Worm (Caenorhabditis elegans) whole organism, young adult: ENCODE results near the gene C45G9.9.
A peak's percentile ranks its signal among the peaks of the same experiment; 100 is the strongest.

Source experiments
- B0035.1 ChIP-seq: sonication (generic microtip); optimal IDR thresholded peaks from 2 replicates; lab custom pipeline; 2016; ENCODE audit warnings: missing genetic modification characterization, mild to moderate bottlenecking, missing compliant biosample characterization, missing genotype, missing genetic modification reagents
- B0261.1 ChIP-seq: sonication (generic microtip); optimal IDR thresholded peaks from 2 replicates; lab custom pipeline; 2016; ENCODE audit warnings: mild to moderate bottlenecking, missing genetic modification characterization, moderate library complexity, missing compliant biosample characterization
- F23B12.7 ChIP-seq: sonication (generic microtip); optimal IDR thresholded peaks from 2 replicates; lab custom pipeline; 2017; ENCODE audit warnings: missing genetic modification characterization, mild to moderate bottlenecking, missing compliant biosample characterization, antibody characterized with exemption, moderate library complexity; ENCODE audit not compliant: insufficient read depth
- F33H1.4 ChIP-seq: fragments of 200-800 bp; sonication (Bioruptor generic); IDR thresholded peaks from 2 replicates; pipeline ENCODE4 v1.3.6; 2022; ENCODE audit warnings: missing genetic modification reagents, missing genetic modification characterization, missing compliant biosample characterization
- F57A8.1 ChIP-seq: fragments of 200-800 bp; sonication (Bioruptor generic); optimal IDR thresholded peaks from 2 replicates; lab custom pipeline; 2018; ENCODE audit warnings: mild to moderate bottlenecking, missing genetic modification characterization, moderate library complexity, missing compliant biosample characterization
- Y79H2A.3 ChIP-seq: fragments of 200-800 bp; sonication (Bioruptor generic); conservative IDR thresholded peaks from 2 replicates; pipeline ENCODE4 v1.3.6; 2022; ENCODE audit warnings: missing genetic modification reagents, missing genetic modification characterization, missing compliant biosample characterization
- ZK185.1 ChIP-seq: sonication (generic microtip); optimal IDR thresholded peaks from 2 replicates; lab custom pipeline; 2016; ENCODE audit warnings: mild to moderate bottlenecking, missing genetic modification characterization, missing compliant biosample characterization; ENCODE audit not compliant: poor library complexity, severe bottlenecking
- ama-1 ChIP-seq, 3 experiments: fragments of 150-350 bp in 1 of 3; sonication (generic microtip) in 2 of 3; optimal IDR thresholded peaks; 2 replicates each; lab custom pipeline; 2014 to 2018; ENCODE audit warnings: missing biosample characterization in 2 of 3, missing genetic modification characterization in 2 of 3, missing genetic modification reagents in 2 of 3
- athp-1 ChIP-seq: sonication (generic microtip); optimal IDR thresholded peaks from 2 replicates; lab custom pipeline; 2017; ENCODE audit warnings: mild to moderate bottlenecking, missing genetic modification characterization, missing compliant biosample characterization
- attf-6 ChIP-seq: fragments of 200-800 bp; sonication (Bioruptor generic); IDR thresholded peaks from 2 replicates; pipeline ENCODE4 v1.3.6; 2022; ENCODE audit warnings: missing genetic modification reagents, missing genetic modification characterization, missing compliant biosample characterization
- bed-1 ChIP-seq: fragments of 200-800 bp; sonication (Bioruptor generic); IDR thresholded peaks from 2 replicates; pipeline ENCODE4 v1.3.6; 2022; ENCODE audit warnings: missing genetic modification reagents, missing genetic modification characterization, missing compliant biosample characterization
- bed-2 ChIP-seq: fragments of 200-800 bp; sonication (Bioruptor generic); IDR thresholded peaks from 2 replicates; pipeline ENCODE4 v1.3.6; 2022; ENCODE audit warnings: missing genetic modification reagents, missing genetic modification characterization, missing compliant biosample characterization
- ccch-3 ChIP-seq: fragments of 200-800 bp; sonication (Bioruptor generic); optimal IDR thresholded peaks from 2 replicates; lab custom pipeline; 2018; ENCODE audit warnings: mild to moderate bottlenecking, missing genetic modification characterization, missing compliant biosample characterization
- ceh-40 ChIP-seq: fragments of 200-800 bp; sonication (Bioruptor generic); IDR thresholded peaks from 2 replicates; pipeline ENCODE4 v1.3.6; 2022; ENCODE audit warnings: missing genetic modification characterization, missing compliant biosample characterization
- ceh-58 ChIP-seq: fragments of 200-800 bp; sonication (Bioruptor generic); IDR thresholded peaks from 2 replicates; pipeline ENCODE4 v1.3.6; 2022; ENCODE audit warnings: missing genetic modification characterization, missing compliant biosample characterization
- chd-7 ChIP-seq: sonication (generic microtip); optimal IDR thresholded peaks from 2 replicates; lab custom pipeline; 2016; ENCODE audit warnings: mild to moderate bottlenecking, missing genetic modification characterization, moderate library complexity, missing compliant biosample characterization
- die-1 ChIP-seq: sonication (generic microtip); optimal IDR thresholded peaks from 2 replicates; lab custom pipeline; 2016; ENCODE audit warnings: missing genotype, mild to moderate bottlenecking, missing genetic modification characterization, missing compliant biosample characterization
- dox-1 ChIP-seq: fragments of 200-800 bp; sonication (Bioruptor generic); IDR thresholded peaks from 2 replicates; pipeline ENCODE4 v1.3.6; 2022; ENCODE audit warnings: missing genetic modification reagents, missing genetic modification characterization, missing compliant biosample characterization
- efl-1 ChIP-seq: fragments of 150-350 bp; optimal IDR thresholded peaks from 2 replicates; lab custom pipeline; 2014; ENCODE audit warnings: missing biosample characterization, missing genetic modification reagents, missing genetic modification characterization
- egl-44 ChIP-seq: fragments of 200-800 bp; sonication (Bioruptor generic); IDR thresholded peaks from 2 replicates; pipeline ENCODE4 v1.3.6; 2022; ENCODE audit warnings: missing genetic modification reagents, missing genetic modification characterization, missing compliant biosample characterization
- let-607 ChIP-seq, 2 experiments: fragments of 200-800 bp in 1 of 2; sonication (Bioruptor generic) in 1 of 2; sonication (generic microtip) in 1 of 2; optimal IDR thresholded peaks; 2 replicates each; lab custom pipeline; 2016 to 2018; ENCODE audit warnings: mild to moderate bottlenecking in 2 of 2, missing compliant biosample characterization in 2 of 2, missing genetic modification characterization in 2 of 2, moderate library complexity in 2 of 2, missing genotype in 1 of 2
- lin-35 ChIP-seq, 3 experiments: fragments of 150-350 bp in 2 of 3; sonication (generic microtip) in 1 of 3; optimal IDR thresholded peaks; 2 replicates each; lab custom pipeline; 2014 to 2018; ENCODE audit warnings: missing biosample characterization in 3 of 3, missing genetic modification characterization in 3 of 3, missing genetic modification reagents in 3 of 3
- lir-1 ChIP-seq: fragments of 200-800 bp; sonication (Bioruptor generic); conservative IDR thresholded peaks from 2 replicates; pipeline ENCODE4 v1.3.6; 2022; ENCODE audit warnings: missing genetic modification reagents, missing genetic modification characterization, missing compliant biosample characterization
- lsl-1 ChIP-seq: fragments of 200-800 bp; sonication (Bioruptor generic); optimal IDR thresholded peaks from 2 replicates; lab custom pipeline; 2018; ENCODE audit warnings: mild to moderate bottlenecking, missing genetic modification characterization, moderate library complexity, missing compliant biosample characterization
- lsy-27 ChIP-seq: sonication (generic microtip); optimal IDR thresholded peaks from 2 replicates; lab custom pipeline; 2017; ENCODE audit warnings: missing genetic modification characterization, mild to moderate bottlenecking, missing compliant biosample characterization, antibody characterized with exemption, missing genotype, borderline replicate concordance; ENCODE audit not compliant: insufficient read depth
- madf-6 ChIP-seq: fragments of 200-800 bp; sonication (Bioruptor generic); IDR thresholded peaks from 2 replicates; pipeline ENCODE4 v1.3.6; 2022; ENCODE audit warnings: missing genetic modification reagents, missing genetic modification characterization, missing compliant biosample characterization
- mel-28 ChIP-seq: sonication (generic microtip); optimal IDR thresholded peaks from 2 replicates; lab custom pipeline; 2016; ENCODE audit warnings: borderline replicate concordance, mild to moderate bottlenecking, missing genetic modification characterization, missing compliant biosample characterization
- mxl-1 ChIP-seq: sonication (generic microtip); optimal IDR thresholded peaks from 2 replicates; lab custom pipeline; 2016; ENCODE audit warnings: missing genetic modification characterization, missing compliant biosample characterization
- nfya-2 ChIP-seq: fragments of 200-800 bp; sonication (Bioruptor generic); IDR thresholded peaks from 2 replicates; pipeline ENCODE4 v1.3.6; 2022; ENCODE audit warnings: missing genetic modification reagents, missing genetic modification characterization, missing compliant biosample characterization
- nhr-120 ChIP-seq: fragments of 200-800 bp; sonication (Bioruptor generic); IDR thresholded peaks from 2 replicates; pipeline ENCODE4 v1.3.6; 2022; ENCODE audit warnings: missing genetic modification characterization, missing compliant biosample characterization
- nhr-90 ChIP-seq: sonication (generic microtip); optimal IDR thresholded peaks from 2 replicates; lab custom pipeline; 2016; ENCODE audit warnings: missing genotype, mild to moderate bottlenecking, missing genetic modification characterization, missing compliant biosample characterization
- pbrm-1 ChIP-seq: fragments of 200-800 bp; sonication (Bioruptor generic); IDR thresholded peaks from 2 replicates; pipeline ENCODE4 v1.3.6; 2022; ENCODE audit warnings: missing genetic modification reagents, missing genetic modification characterization, missing compliant biosample characterization
- repo-1 ChIP-seq: sonication (generic microtip); optimal IDR thresholded peaks from 2 replicates; lab custom pipeline; 2017; ENCODE audit warnings: mild to moderate bottlenecking, missing genetic modification characterization, missing compliant biosample characterization
- rpc-1 ChIP-seq, 2 experiments: fragments of 150-350 bp in 1 of 2; sonication (generic microtip) in 1 of 2; optimal IDR thresholded peaks; 2 replicates each; lab custom pipeline; 2014 to 2018; ENCODE audit warnings: missing biosample characterization in 1 of 2, missing genetic modification characterization in 1 of 2, missing genetic modification reagents in 1 of 2, missing genotype in 1 of 2
- sdz-38 ChIP-seq: sonication (generic microtip); optimal IDR thresholded peaks from 2 replicates; lab custom pipeline; 2016; ENCODE audit warnings: missing genotype, missing genetic modification characterization, missing compliant biosample characterization
- sea-2 ChIP-seq: fragments of 200-800 bp; sonication (Bioruptor generic); IDR thresholded peaks from 2 replicates; pipeline ENCODE4 v1.3.6; 2022; ENCODE audit warnings: missing genetic modification characterization, missing compliant biosample characterization
- snpc-1.1 ChIP-seq: sonication (generic microtip); optimal IDR thresholded peaks from 2 replicates; lab custom pipeline; 2017; ENCODE audit warnings: missing genetic modification characterization, mild to moderate bottlenecking, missing compliant biosample characterization, antibody characterized with exemption, moderate library complexity, missing genotype, missing genetic modification reagents; ENCODE audit not compliant: insufficient read depth
- snpc-1.3 ChIP-seq: sonication (generic microtip); optimal IDR thresholded peaks from 2 replicates; lab custom pipeline; 2017; ENCODE audit warnings: missing genetic modification characterization, mild to moderate bottlenecking, missing compliant biosample characterization, antibody characterized with exemption, moderate library complexity, missing genotype, missing genetic modification reagents; ENCODE audit not compliant: insufficient read depth
- tbp1 ChIP-seq: fragments of 200-800 bp; sonication (Bioruptor generic); optimal IDR thresholded peaks from 2 replicates; lab custom pipeline; 2018; ENCODE audit warnings: mild to moderate bottlenecking, missing genetic modification characterization, missing compliant biosample characterization
- unc-130 ChIP-seq: sonication (generic microtip); optimal IDR thresholded peaks from 2 replicates; lab custom pipeline; 2016; ENCODE audit warnings: missing genetic modification reagents, missing genetic modification characterization, missing compliant biosample characterization
- zfh-2 ChIP-seq: fragments of 200-800 bp; sonication (Bioruptor generic); conservative IDR thresholded peaks from 2 replicates; pipeline ENCODE4 v1.3.6; 2022; ENCODE audit warnings: missing genetic modification reagents, missing genetic modification characterization, missing compliant biosample characterization
- zim-3 ChIP-seq: sonication (generic microtip); optimal IDR thresholded peaks from 2 replicates; lab custom pipeline; 2017; ENCODE audit warnings: mild to moderate bottlenecking, missing genetic modification characterization, moderate library complexity, missing compliant biosample characterization
- ztf-22 ChIP-seq: fragments of 200-800 bp; sonication (Bioruptor generic); optimal IDR thresholded peaks from 2 replicates; lab custom pipeline; 2018; ENCODE audit warnings: mild to moderate bottlenecking, missing genetic modification characterization, moderate library complexity, missing compliant biosample characterization
- ztf-25 ChIP-seq: fragments of 200-800 bp; sonication (Bioruptor generic); IDR thresholded peaks from 2 replicates; pipeline ENCODE4 v1.3.6; 2022; ENCODE audit warnings: missing genetic modification reagents, missing genetic modification characterization, missing compliant biosample characterization
- ztf-28 ChIP-seq: fragments of 200-800 bp; sonication (Bioruptor generic); IDR thresholded peaks from 2 replicates; pipeline ENCODE4 v1.3.6; 2022; ENCODE audit warnings: missing genetic modification reagents, missing genetic modification characterization, missing compliant biosample characterization
- ztf-3 ChIP-seq: fragments of 200-800 bp; sonication (Bioruptor generic); optimal IDR thresholded peaks from 2 replicates; lab custom pipeline; 2018; ENCODE audit warnings: mild to moderate bottlenecking, missing genetic modification characterization, missing compliant biosample characterization

The C45G9.9 gene

ce11 chrIII:5018116-5018689, 37.4 kb downstream of the C45G9.9 start, which contains the start of gene wip-1 (continued):
- TF ChIP-seq bed-1 (GFP tag; lab: Robert Waterston, UW): 0 out of 2 replicates have a peak, but pooled peaks have one; percentile 81
- TF ChIP-seq athp-1: peak; percentile 98
- TF ChIP-seq mxl-1 (tag; lab: Kevin White, UChicago): peak; percentile 37
- TF ChIP-seq ceh-58 (GFP tag; lab: Robert Waterston, UW): no peak
- peak; percentile 58 to 97 (median 82) for TF ChIP-seq lin-35 (GFP tag; optimal IDR thresholded peaks at IDR 0.05; lab: Kevin White, UChicago)
- peak; percentile 93 for TF ChIP-seq lsl-1 (GFP tag; lab: Kevin White, UChicago)
- peak; percentile 99 for TF ChIP-seq dox-1 (GFP tag; lab: Robert Waterston, UW)
- peak; percentile 96 for TF ChIP-seq unc-130
- no peak for TF ChIP-seq sdz-38 (tag; lab: Kevin White, UChicago)
- no peak for TF ChIP-seq ccch-3 (GFP tag; lab: Kevin White, UChicago)
- TF ChIP-seq ztf-22 (GFP tag; lab: Kevin White, UChicago): peak; percentile 91
- peak; percentile 85 to 94 for TF ChIP-seq let-607 (tag; optimal IDR thresholded peaks at IDR 0.05; lab: Kevin White, UChicago)
- peak; percentile 79 for TF ChIP-seq tbp1 (GFP tag; lab: Kevin White, UChicago)
- TF ChIP-seq Y79H2A.3 (GFP tag; lab: Robert Waterston, UW): peak; percentile 83
- peak; percentile 92 for TF ChIP-seq ztf-28 (GFP tag; lab: Robert Waterston, UW)
- TF ChIP-seq F33H1.4 (GFP tag; lab: Robert Waterston, UW): peak; percentile 92
- TF ChIP-seq ztf-3 (GFP tag; lab: Kevin White, UChicago): peak; percentile 73
- peak; percentile 56; the same call in 1 of the 2 replicates for TF ChIP-seq bed-2 (GFP tag; lab: Robert Waterston, UW)
- TF ChIP-seq B0035.1 (tag; lab: Kevin White, UChicago): peak; percentile 89
- TF ChIP-seq nhr-120 (GFP tag; lab: Robert Waterston, UW): no peak
- peak; percentile 47; the same call in 1 of the 2 replicates for TF ChIP-seq ztf-25 (GFP tag; lab: Robert Waterston, UW)
- TF ChIP-seq mel-28 (tag; lab: Kevin White, UChicago): peak; percentile 43
- peak; percentile 96 for TF ChIP-seq repo-1 (tag; lab: Kevin White, UChicago)
- TF ChIP-seq zfh-2 (GFP tag; lab: Robert Waterston, UW): peak; percentile 97
- peak; percentile 96 for TF ChIP-seq egl-44
- TF ChIP-seq ceh-40: no peak
- TF ChIP-seq lir-1 (GFP tag; lab: Robert Waterston, UW): peak; percentile 95
- TF ChIP-seq madf-6 (GFP tag; lab: Robert Waterston, UW): peak; percentile 97
- TF ChIP-seq ama-1 (optimal IDR thresholded peaks at IDR 0.05; lab: Kevin White, UChicago): no peak
- TF ChIP-seq ama-1 (GFP tag; optimal IDR thresholded peaks at IDR 0.05; lab: Kevin White, UChicago): peak; percentile 27 to 80
- TF ChIP-seq F23B12.7 (tag; lab: Kevin White, UChicago): peak; percentile 98
- no peak for TF ChIP-seq nfya-2 (GFP tag; lab: Robert Waterston, UW)
- TF ChIP-seq sea-2 (GFP tag; lab: Robert Waterston, UW): peak; percentile 87
- peak; percentile 80 for TF ChIP-seq F57A8.1
- peak; percentile 96 for TF ChIP-seq ZK185.1 (tag; lab: Kevin White, UChicago)
- peak; percentile 3 for TF ChIP-seq rpc-1 (optimal IDR thresholded peaks at IDR 0.05; lab: Kevin White, UChicago)
- TF ChIP-seq rpc-1 (tag; optimal IDR thresholded peaks at IDR 0.05; lab: Kevin White, UChicago): peak; percentile 6
- TF ChIP-seq chd-7 (tag; lab: Kevin White, UChicago): peak; percentile 89
- peak; percentile 72 for TF ChIP-seq die-1
- peak; percentile 99 for TF ChIP-seq pbrm-1 (GFP tag; lab: Robert Waterston, UW)
- peak; percentile 79 for TF ChIP-seq efl-1 (GFP tag; lab: Kevin White, UChicago)
- TF ChIP-seq zim-3 (tag; lab: Kevin White, UChicago): peak; percentile 64
- peak; percentile 81 for TF ChIP-seq lsy-27 (tag; lab: Kevin White, UChicago)
- TF ChIP-seq snpc-1.3 (tag; lab: Kevin White, UChicago): peak; percentile 96
- TF ChIP-seq snpc-1.1 (tag; lab: Kevin White, UChicago): peak; percentile 81
- TF ChIP-seq nhr-90 (tag; lab: Kevin White, UChicago): peak; percentile 92
- TF ChIP-seq B0261.1 (tag; lab: Kevin White, UChicago): peak; percentile 34
- peak; percentile 83 for TF ChIP-seq attf-6 (GFP tag; lab: Robert Waterston, UW)
